Fruit fly (Drosophila melanogaster): ENCODE data around the gene CG12395.
A peak's percentile ranks its signal among the peaks of the same experiment; 100 is the strongest.

CG12395 gene

dm6 chrX:16062720-16063413 lies at the start of gene CG12395:
CG12395 (minus strand) TSS chrX:16062898.
- no peak for TF ChIP-seq CG17801 (GFP tag; optimal IDR thresholded peaks at IDR 0.05; ENCODE audit: partially characterized antibody)

dm6 chrX:16111655-16112054 lies 49.0 kb upstream of the CG12395 start:
- TF ChIP-seq CG17801 (GFP tag; optimal IDR thresholded peaks at IDR 0.05; ENCODE audit: partially characterized antibody): no peak

dm6 chrX:16105715-16106114 lies 43.0 kb upstream of the CG12395 start:
- no peak for TF ChIP-seq CG17801 (GFP tag; optimal IDR thresholded peaks at IDR 0.05; ENCODE audit: partially characterized antibody)

- TF ChIP-seq CG17801 (GFP tag; optimal IDR thresholded peaks at IDR 0.05; ENCODE audit: partially characterized antibody): peak; percentile 83
Observed at dm6 chrX:16104738-16105426, 42.2 kb upstream of the CG12395 start, which contains the start of the genes CG42353 and CG42354. CG42353 (minus strand) TSS chrX:16104946. CG42354 (minus strand) TSS chrX:16104946.

dm6 chrX:16104056-16104737 lies 41.5 kb upstream of the CG12395 start:
- no peak for TF ChIP-seq CG17801 (GFP tag; optimal IDR thresholded peaks at IDR 0.05; ENCODE audit: partially characterized antibody)

dm6 chrX:16103482-16103881 lies 40.8 kb upstream of the CG12395 start:
- TF ChIP-seq CG17801 (GFP tag; optimal IDR thresholded peaks at IDR 0.05; ENCODE audit: partially characterized antibody): no peak

- TF ChIP-seq CG17801 (GFP tag; optimal IDR thresholded peaks at IDR 0.05; ENCODE audit: partially characterized antibody): no peak
Observed at dm6 chrX:16102338-16103218, 39.9 kb upstream of the CG12395 start.

- TF ChIP-seq CG17801 (GFP tag; optimal IDR thresholded peaks at IDR 0.05; ENCODE audit: partially characterized antibody): no peak
Observed at dm6 chrX:16100726-16101351, 38.1 kb upstream of the CG12395 start.

- no peak for TF ChIP-seq CG17801 (GFP tag; optimal IDR thresholded peaks at IDR 0.05; ENCODE audit: partially characterized antibody)
Observed at dm6 chrX:16096488-16096887, 33.8 kb upstream of the CG12395 start.

- TF ChIP-seq CG17801 (GFP tag; optimal IDR thresholded peaks at IDR 0.05; ENCODE audit: partially characterized antibody): no peak
Observed at dm6 chrX:16092614-16093280, 30.0 kb upstream of the CG12395 start.

dm6 chrX:16091431-16091990 lies 28.8 kb upstream of the CG12395 start, which contains the start of gene Tob:
Tob (minus strand) TSS chrX:16091495.
- peak; percentile 73 for TF ChIP-seq CG17801 (GFP tag; optimal IDR thresholded peaks at IDR 0.05; ENCODE audit: partially characterized antibody)

- peak; percentile 96 for TF ChIP-seq CG17801 (GFP tag; optimal IDR thresholded peaks at IDR 0.05; ENCODE audit: partially characterized antibody)
Observed at dm6 chrX:16090179-16091144, 27.8 kb upstream of the CG12395 start.

All from ovary, adult (tissue).